Fruit fly (Drosophila melanogaster): ENCODE data around the gene CG1943.

DNA sequence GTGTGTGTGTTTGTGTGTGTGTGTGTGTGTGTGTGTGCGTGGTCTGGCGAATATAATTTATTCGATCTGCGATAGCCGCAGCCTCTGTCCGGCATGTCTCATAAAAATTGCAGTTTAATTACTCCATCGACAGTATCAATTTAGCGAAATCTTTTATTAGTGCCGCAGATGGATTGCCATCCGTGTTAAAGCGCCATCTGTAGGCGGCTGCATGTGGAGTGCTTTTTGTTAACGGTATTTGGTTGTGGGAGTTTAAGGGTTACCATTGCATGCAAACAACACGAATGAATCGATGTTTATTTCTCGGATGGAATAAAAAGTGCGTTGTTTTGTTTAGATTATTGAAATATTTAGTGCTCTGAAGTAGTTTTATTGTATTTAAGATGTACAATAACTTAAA lies 45.2 kb upstream of the CG1943 start:
- TF ChIP-seq cic (GFP tag; optimal IDR thresholded peaks at IDR 0.05) (no peak), CG11617 (GFP tag; optimal IDR thresholded peaks at IDR 0.05) (no peak), Crg-1 (GFP tag; optimal IDR thresholded peaks at IDR 0.05) (no peak), CG1620 (GFP tag; optimal IDR thresholded peaks at IDR 0.05) (no peak), CG12768 (GFP tag; optimal IDR thresholded peaks at IDR 0.05) (no peak), toe (GFP tag; optimal IDR thresholded peaks at IDR 0.05) (no peak), CG7045 (GFP tag; optimal IDR thresholded peaks at IDR 0.05) (no peak), bab1 (GFP tag; optimal IDR thresholded peaks at IDR 0.05) (no peak), kay (GFP tag; ENCODE audit: borderline replicate concordance) (no peak), cnc (optimal IDR thresholded peaks at IDR 0.05) (no peak)
